Worm (Caenorhabditis elegans) whole organism, L4 larva: Measurements from ENCODE around the gene set-4.

Experiments
- F10B5.3 ChIP-seq: sonication (generic microtip); optimal IDR thresholded peaks from 2 replicates; lab custom pipeline; 2016; ENCODE audit warnings: mild to moderate bottlenecking, missing genetic modification characterization, missing compliant biosample characterization
- F26F4.8 ChIP-seq: fragments of 200-800 bp; sonication (Bioruptor generic); conservative IDR thresholded peaks from 2 replicates; pipeline ENCODE4 v1.3.6; 2022; ENCODE audit warnings: missing genetic modification characterization, missing compliant biosample characterization
- F37D6.2 ChIP-seq: sonication (generic microtip); optimal IDR thresholded peaks from 2 replicates; lab custom pipeline; 2016; ENCODE audit warnings: mild to moderate bottlenecking, missing genetic modification characterization, missing compliant biosample characterization
- T26A8.4 ChIP-seq: fragments of 200-800 bp; sonication (Bioruptor generic); IDR thresholded peaks from 2 replicates; pipeline ENCODE4 v1.3.6; 2022; ENCODE audit warnings: missing genetic modification characterization, missing compliant biosample characterization
- Y75B8A.6 ChIP-seq: fragments of 200-800 bp; sonication (Bioruptor generic); IDR thresholded peaks from 2 replicates; pipeline ENCODE4 v1.3.6; 2022; ENCODE audit warnings: missing genetic modification reagents, missing genetic modification characterization, missing compliant biosample characterization
- aly-2 ChIP-seq: sonication (generic microtip); optimal IDR thresholded peaks from 2 replicates; lab custom pipeline; 2018; ENCODE audit warnings: missing biosample characterization, missing genetic modification characterization
- ama-1 ChIP-seq: fragments of 150-350 bp; optimal IDR thresholded peaks from 2 replicates; lab custom pipeline; 2014; ENCODE audit warnings: inconsistent platforms, mixed read lengths
- ceh-20 ChIP-seq: fragments of 200-800 bp; sonication (Bioruptor generic); IDR thresholded peaks from 2 replicates; pipeline ENCODE4 v1.3.6; 2022; ENCODE audit warnings: missing genetic modification reagents, missing genetic modification characterization, missing compliant biosample characterization
- ceh-62 ChIP-seq: sonication (generic microtip); optimal IDR thresholded peaks from 2 replicates; lab custom pipeline; 2017; ENCODE audit warnings: missing biosample characterization, missing genetic modification characterization
- ceh-82 ChIP-seq: sonication (generic microtip); optimal IDR thresholded peaks from 2 replicates; lab custom pipeline; 2017; ENCODE audit warnings: missing biosample characterization, missing genetic modification characterization
- cey-2 ChIP-seq: sonication (generic microtip); optimal IDR thresholded peaks from 3 replicates; lab custom pipeline; 2017; ENCODE audit warnings: missing genetic modification characterization, mild to moderate bottlenecking, missing compliant biosample characterization, antibody characterized with exemption, borderline replicate concordance; ENCODE audit not compliant: insufficient read depth
- daf-12 ChIP-seq: fragments of 150-350 bp; optimal IDR thresholded peaks from 2 replicates; lab custom pipeline; 2014; ENCODE audit warnings: missing biosample characterization, missing genetic modification reagents, missing genetic modification characterization
- daf-16 ChIP-seq, 3 experiments: sonication (generic microtip); optimal IDR thresholded peaks; 2 replicates each; lab custom pipeline; 2016 to 2017; ENCODE audit warnings: missing genetic modification characterization in 3 of 3, missing genetic modification reagents in 3 of 3, mild to moderate bottlenecking in 2 of 3, missing compliant biosample characterization in 2 of 3, missing biosample characterization in 1 of 3, moderate library complexity in 1 of 3
- dmd-6 ChIP-seq: fragments of 200-800 bp; sonication (Bioruptor generic); IDR thresholded peaks from 2 replicates; pipeline ENCODE4 v1.3.6; 2022; ENCODE audit warnings: missing genetic modification reagents, missing genetic modification characterization, missing compliant biosample characterization
- dmd-9 ChIP-seq: fragments of 200-800 bp; sonication (Bioruptor generic); IDR thresholded peaks from 2 replicates; pipeline ENCODE4 v1.3.6; 2022; ENCODE audit warnings: missing genetic modification reagents, missing genetic modification characterization, missing compliant biosample characterization
- dpl-1 ChIP-seq: fragments of 150-350 bp; optimal IDR thresholded peaks from 2 replicates; lab custom pipeline; 2014; ENCODE audit warnings: missing biosample characterization, missing genetic modification reagents, missing genetic modification characterization
- dve-1 ChIP-seq: sonication (generic microtip); optimal IDR thresholded peaks from 2 replicates; lab custom pipeline; 2017; ENCODE audit warnings: antibody characterized with exemption, mild to moderate bottlenecking, missing genetic modification characterization, missing compliant biosample characterization; ENCODE audit not compliant: insufficient read depth
- egl-27 ChIP-seq: sonication (generic microtip); optimal IDR thresholded peaks from 3 replicates; lab custom pipeline; 2017; ENCODE audit warnings: missing biosample characterization, missing genetic modification reagents, missing genetic modification characterization
- hif-1 ChIP-seq, 2 experiments: sonication (generic microtip); optimal IDR thresholded peaks; 2 replicates each; lab custom pipeline; 2016 to 2017; ENCODE audit warnings: missing compliant biosample characterization in 2 of 2, missing genetic modification characterization in 2 of 2, missing genetic modification reagents in 2 of 2, missing genotype in 2 of 2, mild to moderate bottlenecking in 1 of 2
- lim-7 ChIP-seq: fragments of 200-800 bp; sonication (Bioruptor generic); IDR thresholded peaks from 2 replicates; pipeline ENCODE4 v1.3.6; 2022; ENCODE audit warnings: missing genetic modification characterization, missing compliant biosample characterization
- lin-13 ChIP-seq: fragments of 150-350 bp; optimal IDR thresholded peaks from 2 replicates; lab custom pipeline; 2014; ENCODE audit warnings: missing biosample characterization, missing genetic modification reagents, missing genetic modification characterization
- lin-15B ChIP-seq: fragments of 150-350 bp; sonication (generic microtip); optimal IDR thresholded peaks from 3 replicates; lab custom pipeline; 2014; ENCODE audit warnings: missing biosample characterization, missing genetic modification characterization
- lin-29 ChIP-seq: fragments of 200-800 bp; sonication (Bioruptor generic); IDR thresholded peaks from 2 replicates; pipeline ENCODE4 v1.3.6; 2022; ENCODE audit warnings: missing genetic modification reagents, missing genetic modification characterization, missing compliant biosample characterization
- lin-39 ChIP-seq: fragments of 150-350 bp; optimal IDR thresholded peaks from 2 replicates; lab custom pipeline; 2014; ENCODE audit warnings: missing biosample characterization, missing genetic modification reagents, missing genetic modification characterization
- lsy-2 ChIP-seq, 2 experiments: fragments of 150-350 bp in 1 of 2; sonication (generic microtip) in 1 of 2; optimal IDR thresholded peaks; 2 replicates each; lab custom pipeline; 2014 to 2017; ENCODE audit warnings: missing biosample characterization in 2 of 2, missing genetic modification characterization in 2 of 2
- madf-5 ChIP-seq, 2 experiments: fragments of 200-800 bp; sonication (Bioruptor generic); IDR thresholded peaks; 2 replicates each; pipeline ENCODE4 v1.3.6; 2022; ENCODE audit warnings: missing compliant biosample characterization in 2 of 2, missing genetic modification characterization in 2 of 2
- mdl-1 ChIP-seq, 2 experiments: fragments of 150-350 bp in 1 of 2; sonication (generic microtip) in 1 of 2; optimal IDR thresholded peaks; 2 replicates each; lab custom pipeline; 2014 to 2017; ENCODE audit warnings: missing biosample characterization in 2 of 2, missing genetic modification characterization in 2 of 2
- mdt-29 ChIP-seq: fragments of 200-800 bp; sonication (Bioruptor generic); IDR thresholded peaks from 2 replicates; pipeline ENCODE4 v1.3.6; 2022; ENCODE audit warnings: missing genetic modification reagents, missing genetic modification characterization, missing compliant biosample characterization
- mep-1 ChIP-seq: fragments of 150-350 bp; sonication (generic microtip); optimal IDR thresholded peaks from 3 replicates; lab custom pipeline; 2014; ENCODE audit warnings: missing biosample characterization, missing genetic modification characterization
- mes-2 ChIP-seq: sonication (generic microtip); optimal IDR thresholded peaks from 2 replicates; lab custom pipeline; 2016; ENCODE audit warnings: missing genotype, mild to moderate bottlenecking, missing genetic modification characterization, missing compliant biosample characterization; ENCODE audit not compliant: poor library complexity, severe bottlenecking
- nhr-102 ChIP-seq: sonication (generic microtip); optimal IDR thresholded peaks from 2 replicates; lab custom pipeline; 2016; ENCODE audit warnings: mild to moderate bottlenecking, missing genetic modification characterization, moderate library complexity, missing compliant biosample characterization
- nhr-25 ChIP-seq: sonication (generic microtip); optimal IDR thresholded peaks from 2 replicates; lab custom pipeline; 2017; ENCODE audit warnings: missing genetic modification characterization, mild to moderate bottlenecking, missing compliant biosample characterization, antibody characterized with exemption, moderate library complexity, borderline replicate concordance; ENCODE audit not compliant: insufficient read depth
- nhr-28 ChIP-seq: fragments of 150-350 bp; optimal IDR thresholded peaks from 2 replicates; lab custom pipeline; 2014; ENCODE audit warnings: missing biosample characterization, missing genetic modification characterization
- nhr-48 ChIP-seq: sonication (generic microtip); optimal IDR thresholded peaks from 2 replicates; lab custom pipeline; 2016; ENCODE audit warnings: mild to moderate bottlenecking, missing genetic modification characterization, missing compliant biosample characterization
- nhr-6 ChIP-seq: fragments of 150-350 bp; optimal IDR thresholded peaks from 2 replicates; lab custom pipeline; 2014; ENCODE audit warnings: missing biosample characterization, missing genetic modification characterization
- php-3 ChIP-seq: fragments of 200-800 bp; sonication (Bioruptor generic); IDR thresholded peaks from 2 replicates; pipeline ENCODE4 v1.3.6; 2022; ENCODE audit warnings: missing genetic modification reagents, missing genetic modification characterization, missing compliant biosample characterization
- pqm-1 ChIP-seq: sonication (generic microtip); optimal IDR thresholded peaks from 2 replicates; lab custom pipeline; 2017; ENCODE audit warnings: missing biosample characterization, missing genetic modification characterization
- sdz-12 ChIP-seq: fragments of 200-800 bp; sonication (Bioruptor generic); optimal IDR thresholded peaks from 2 replicates; lab custom pipeline; 2018; ENCODE audit warnings: mild to moderate bottlenecking, missing genetic modification characterization, missing compliant biosample characterization
- snpc-1.2 ChIP-seq: fragments of 200-800 bp; sonication (Bioruptor generic); IDR thresholded peaks from 2 replicates; pipeline ENCODE4 v1.3.6; 2022; ENCODE audit warnings: missing genetic modification reagents, missing genetic modification characterization, missing compliant biosample characterization
- spr-1 ChIP-seq: sonication (generic microtip); optimal IDR thresholded peaks from 2 replicates; lab custom pipeline; 2016; ENCODE audit warnings: mild to moderate bottlenecking, missing genetic modification characterization, missing compliant biosample characterization
- spr-3 ChIP-seq: fragments of 200-800 bp; sonication (Bioruptor generic); optimal IDR thresholded peaks from 2 replicates; lab custom pipeline; 2018; ENCODE audit warnings: mild to moderate bottlenecking, missing genetic modification characterization, missing compliant biosample characterization
- tag-97 ChIP-seq: fragments of 200-800 bp; sonication (Bioruptor generic); IDR thresholded peaks from 2 replicates; pipeline ENCODE4 v1.3.6; 2022; ENCODE audit warnings: missing genetic modification characterization, missing compliant biosample characterization
- unc-130 ChIP-seq: sonication (generic microtip); optimal IDR thresholded peaks from 2 replicates; lab custom pipeline; 2016; ENCODE audit warnings: missing genetic modification reagents, missing genetic modification characterization, missing compliant biosample characterization
- unc-62 ChIP-seq, 3 experiments: fragments of 150-350 bp in 1 of 3; sonication (generic microtip); optimal IDR thresholded peaks in 2 of 3; peaks in 1 of 3; 1 replicate in 1 of 3; 2 replicates in 2 of 3; lab custom pipeline; 2014 to 2017; ENCODE audit warnings: missing biosample characterization in 3 of 3, missing genetic modification characterization in 3 of 3, missing genetic modification reagents in 3 of 3, missing genotype in 1 of 3
- vab-7 ChIP-seq: fragments of 200-800 bp; sonication (Bioruptor generic); IDR thresholded peaks from 2 replicates; pipeline ENCODE4 v1.3.6; 2022; ENCODE audit warnings: missing genetic modification reagents, missing genetic modification characterization, missing compliant biosample characterization
- zfp-2 ChIP-seq: sonication (generic microtip); optimal IDR thresholded peaks from 2 replicates; lab custom pipeline; 2016; ENCODE audit warnings: mild to moderate bottlenecking, missing genetic modification characterization, missing compliant biosample characterization
- zfp-3 ChIP-seq: fragments of 200-800 bp; sonication (Bioruptor generic); conservative IDR thresholded peaks from 2 replicates; pipeline ENCODE4 v1.3.6; 2022; ENCODE audit warnings: missing genetic modification reagents, missing genetic modification characterization, missing compliant biosample characterization
- ztf-7 ChIP-seq: fragments of 150-350 bp; optimal IDR thresholded peaks from 2 replicates; lab custom pipeline; 2014; ENCODE audit warnings: missing biosample characterization, missing genetic modification characterization

set-4 gene

ce11 chrII:6346551-6347079 lies 15.5 kb upstream of the set-4 start (continued):
- TF ChIP-seq dmd-9 (GFP tag; lab: Robert Waterston, UW) (peak; percentile 61; the same call in 1 of the 2 replicates), spr-3 (GFP tag; lab: Kevin White, UChicago) (peak; percentile 50), T26A8.4 (peak; percentile 94), lsy-2 (tag; optimal IDR thresholded peaks at IDR 0.05; lab: Kevin White, UChicago) (peak; percentile 70 to 72), mdl-1 (tag; optimal IDR thresholded peaks at IDR 0.05; lab: Kevin White, UChicago) (no peak), madf-5 (GFP tag; IDR thresholded peaks at IDR 0.05; lab: Robert Waterston, UW) (peak in 1 of 2 experiments; percentile 65; a peak in 1 of 4 replicates), daf-12 (tag; lab: Kevin White, UChicago) (no peak), php-3 (peak; percentile 74), sdz-12 (GFP tag; lab: Kevin White, UChicago) (peak; percentile 71), mep-1 (peak; percentile 92), daf-16 (GFP tag; optimal IDR thresholded peaks at IDR 0.05; lab: Kevin White, UChicago) (peak; percentile 16 to 76), daf-16 (tag; optimal IDR thresholded peaks at IDR 0.05; lab: Kevin White, UChicago) (peak; percentile 89), ceh-82 (tag; lab: Kevin White, UChicago) (no peak), unc-62 (GFP tag; optimal IDR thresholded peaks at IDR 0.05 in 1 of 2; lab: Kevin White, UChicago) (peak in 1 of 2 experiments; percentile 80), unc-62 (tag; optimal IDR thresholded peaks at IDR 0.05; lab: Kevin White, UChicago) (peak; percentile 34), cey-2 (tag; lab: Kevin White, UChicago) (no peak), egl-27 (tag; lab: Kevin White, UChicago) (no peak), dmd-6 (peak; percentile 47; the same call in 1 of the 2 replicates), spr-1 (tag; lab: Kevin White, UChicago) (peak; percentile 70), dpl-1 (peak; percentile 31), nhr-25 (tag; lab: Kevin White, UChicago) (peak; percentile 17), nhr-48 (tag; lab: Kevin White, UChicago) (peak; percentile 14), zfp-2 (tag; lab: Kevin White, UChicago) (no peak), ceh-20 (GFP tag; lab: Robert Waterston, UW) (no peak), nhr-102 (tag; lab: Kevin White, UChicago) (peak; percentile 76), mes-2 (tag; lab: Kevin White, UChicago) (peak; percentile 47), vab-7 (peak; percentile 51), dve-1 (tag; lab: Kevin White, UChicago) (peak; percentile 78), nhr-6 (tag; lab: Kevin White, UChicago) (peak; percentile 82), Y75B8A.6 (GFP tag; lab: Robert Waterston, UW) (peak; percentile 54; the same call in 1 of the 2 replicates), F10B5.3 (tag; lab: Kevin White, UChicago) (peak; percentile 30), lim-7 (GFP tag; lab: Robert Waterston, UW) (peak; percentile 53; the same call in 1 of the 2 replicates), lin-13 (GFP tag; lab: Kevin White, UChicago) (peak; percentile 76), lin-15B (tag; lab: Kevin White, UChicago) (no peak), lin-29 (GFP tag; lab: Robert Waterston, UW) (peak; percentile 55; the same call in 1 of the 2 replicates), F37D6.2 (tag; lab: Kevin White, UChicago) (peak; percentile 20), mdt-29 (peak; percentile 86), F26F4.8 (no peak), ztf-7 (tag; lab: Kevin White, UChicago) (peak; percentile 64), aly-2 (tag; lab: Kevin White, UChicago) (no peak), nhr-28 (tag; lab: Kevin White, UChicago) (peak; percentile 26), lin-39 (tag; lab: Kevin White, UChicago) (no peak), snpc-1.2 (peak; percentile 65), tag-97 (no peak), pqm-1 (tag; lab: Kevin White, UChicago) (no peak), hif-1 (tag; optimal IDR thresholded peaks at IDR 0.05; lab: Kevin White, UChicago) (peak in 1 of 2 experiments; percentile 56), ama-1 (peak; percentile 93), ceh-62 (tag; lab: Kevin White, UChicago) (no peak), zfp-3 (GFP tag; lab: Robert Waterston, UW) (peak; percentile 98), unc-130 (GFP tag; lab: Kevin White, UChicago) (no peak)
